Fruit fly (Drosophila melanogaster): Measurements from ENCODE around the gene ras.

Gene ras

dm6 chrX:10744315-10744767 lies at the start of gene ras (continued):
- TF ChIP-seq HHEX (GFP tag; optimal IDR thresholded peaks at IDR 0.05), result no peak
- no peak for TF ChIP-seq eve (GFP tag; optimal IDR thresholded peaks at IDR 0.05)
- TF ChIP-seq CG10147 (GFP tag; optimal IDR thresholded peaks at IDR 0.05), result no peak
- TF ChIP-seq Hey (tag; optimal IDR thresholded peaks at IDR 0.05), result no peak
- peak; percentile 60 for TF ChIP-seq grn (GFP tag; optimal IDR thresholded peaks at IDR 0.05)
- TF ChIP-seq HLH54F (GFP tag; optimal IDR thresholded peaks at IDR 0.05), result no peak
- no peak for TF ChIP-seq CG6683 (GFP tag; optimal IDR thresholded peaks at IDR 0.05)
- no peak for TF ChIP-seq tll (GFP tag; optimal IDR thresholded peaks at IDR 0.05)
- no peak for TF ChIP-seq jumu (GFP tag; optimal IDR thresholded peaks at IDR 0.05)
- no peak for TF ChIP-seq CG4854 (GFP tag; optimal IDR thresholded peaks at IDR 0.05)
- no peak for TF ChIP-seq CG6791 (GFP tag; IDR thresholded peaks at IDR 0.05; ENCODE audit: partially characterized antibody)
- no peak for TF ChIP-seq hth (optimal IDR thresholded peaks at IDR 0.05)
- TF ChIP-seq usp (GFP tag; optimal IDR thresholded peaks at IDR 0.05), result no peak
- TF ChIP-seq Nf-YA (GFP tag; IDR thresholded peaks at IDR 0.05), result no peak
- no peak for TF ChIP-seq Gug (GFP tag; IDR thresholded peaks at IDR 0.05)
- no peak for TF ChIP-seq CG16779 (GFP tag; IDR thresholded peaks at IDR 0.05)
- no peak for TF ChIP-seq Sin3A (optimal IDR thresholded peaks at IDR 0.05)
- TF ChIP-seq chm (GFP tag; IDR thresholded peaks at IDR 0.05), result no peak
- TF ChIP-seq CG10431 (GFP tag; optimal IDR thresholded peaks at IDR 0.05), result no peak
- no peak for TF ChIP-seq ERR (GFP tag; optimal IDR thresholded peaks at IDR 0.05)
- TF ChIP-seq CG32532 (GFP tag; IDR thresholded peaks at IDR 0.05), result no peak
- no peak for TF ChIP-seq CG10267 (tag; optimal IDR thresholded peaks at IDR 0.05)
- TF ChIP-seq sim (GFP tag; IDR thresholded peaks at IDR 0.05), result no peak
- no peak for TF ChIP-seq Mad (GFP tag; optimal IDR thresholded peaks at IDR 0.05)
- no peak for TF ChIP-seq CG9932 (GFP tag; IDR thresholded peaks at IDR 0.05)
- TF ChIP-seq Sry-β (GFP tag; optimal IDR thresholded peaks at IDR 0.05), result no peak
- no peak for TF ChIP-seq cas (GFP tag; IDR thresholded peaks at IDR 0.05)
- TF ChIP-seq Nf-YB (GFP tag; optimal IDR thresholded peaks at IDR 0.05), result no peak
- no peak for TF ChIP-seq gt (GFP tag; IDR thresholded peaks at IDR 0.05)
- TF ChIP-seq stwl (tag; optimal IDR thresholded peaks at IDR 0.05), result no peak
- no peak for TF ChIP-seq Dll (GFP tag; IDR thresholded peaks at IDR 0.05; ENCODE audit: partially characterized antibody)
- TF ChIP-seq CG17912 (GFP tag; optimal IDR thresholded peaks at IDR 0.05), result no peak
- peak; percentile 77 for TF ChIP-seq cg (GFP tag; optimal IDR thresholded peaks at IDR 0.05)
- no peak for TF ChIP-seq CG1603 (tag; optimal IDR thresholded peaks at IDR 0.05)
- TF ChIP-seq hb (GFP tag; IDR thresholded peaks at IDR 0.05; ENCODE audit: partially characterized antibody), result no peak
- no peak for TF ChIP-seq ac (GFP tag; optimal IDR thresholded peaks at IDR 0.05)
- no peak for TF ChIP-seq D (optimal IDR thresholded peaks at IDR 0.05)
- TF ChIP-seq D (GFP tag; optimal IDR thresholded peaks at IDR 0.05), result no peak
- no peak for TF ChIP-seq slou (GFP tag; optimal IDR thresholded peaks at IDR 0.05)
- no peak for TF ChIP-seq salm (tag; optimal IDR thresholded peaks at IDR 0.05)
- TF ChIP-seq gce (GFP tag; IDR thresholded peaks at IDR 0.05), result no peak
- no peak for TF ChIP-seq CG7357 (GFP tag; IDR thresholded peaks at IDR 0.05)
- TF ChIP-seq corto (GFP tag; optimal IDR thresholded peaks at IDR 0.05), result no peak
- no peak for TF ChIP-seq BtbVII (GFP tag; optimal IDR thresholded peaks at IDR 0.05)
- peak; percentile 87 for TF ChIP-seq CG4360 (GFP tag; IDR thresholded peaks at IDR 0.05)
- no peak for TF ChIP-seq NK7.1 (GFP tag; optimal IDR thresholded peaks at IDR 0.05)
- no peak for TF ChIP-seq mam (GFP tag; optimal IDR thresholded peaks at IDR 0.05)
- no peak for TF ChIP-seq CG2129 (GFP tag; IDR thresholded peaks at IDR 0.05; ENCODE audit: partially characterized antibody)
- no peak for TF ChIP-seq CG1792 (GFP tag; optimal IDR thresholded peaks at IDR 0.05)
- TF ChIP-seq CG6175 (GFP tag; IDR thresholded peaks at IDR 0.05), result no peak
- TF ChIP-seq CG7271 (tag; optimal IDR thresholded peaks at IDR 0.05), result no peak
- no peak for TF ChIP-seq Hmr (GFP tag; optimal IDR thresholded peaks at IDR 0.05)
- TF ChIP-seq MTF-1 (GFP tag; optimal IDR thresholded peaks at IDR 0.05; ENCODE audit: borderline replicate concordance), result no peak

Data from whole organism, embryonic.